Fruit fly (Drosophila melanogaster) whole organism: ENCODE data around the gene CG3568.

Source experiments
- CG8478 ChIP-seq: fragments of >200 bp; optimal IDR thresholded peaks from 2 replicates; lab custom pipeline; 2018; ENCODE audit warnings: inconsistent platforms
- EcR ChIP-seq, 2 experiments: fragments of >200 bp; optimal IDR thresholded peaks; 2 replicates each; lab custom pipeline; 2017; ENCODE audit warnings: missing biosample characterization in 2 of 2, missing genetic modification characterization in 2 of 2, missing genetic modification reagents in 2 of 2
- psq ChIP-seq: fragments of >200 bp; optimal IDR thresholded peaks from 2 replicates; lab custom pipeline; 2017

DNA sequence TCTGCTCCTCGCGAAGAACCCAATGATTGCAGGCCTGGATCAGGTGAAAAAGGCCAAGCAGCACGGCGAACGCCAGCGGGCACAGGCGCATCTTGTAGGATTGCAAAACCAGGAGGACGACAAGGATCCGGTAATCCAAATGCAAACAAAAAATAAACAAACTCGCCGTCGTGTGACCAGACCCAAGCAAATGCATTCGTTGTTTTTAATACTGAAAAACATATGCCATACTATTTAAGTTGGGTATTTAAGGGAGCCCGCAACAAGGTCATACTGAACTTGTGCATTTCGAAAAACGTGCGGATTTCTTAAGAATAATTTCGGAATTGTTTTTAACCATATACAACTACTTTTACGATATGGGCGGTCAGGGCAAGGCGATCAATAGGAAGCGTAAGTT is 9.3 kb downstream of the CG3568 start, which contains the start of the genes CG11436 and CG3527:
- TF ChIP-seq CG8478 (no peak), psq (lab: Kevin White, UChicago) (no peak), EcR (GFP tag; optimal IDR thresholded peaks at IDR 0.05; lab: Kevin White, UChicago) (no peak)
